Worm (Caenorhabditis elegans) whole organism, L4 larva: Measurements from ENCODE around the gene knl-3.
A peak's percentile ranks its signal among the peaks of the same experiment; 100 is the strongest.

Experiments used
- F49E8.2 ChIP-seq: sonication (generic microtip); optimal IDR thresholded peaks from 2 replicates; lab custom pipeline; 2016; ENCODE audit warnings: missing compliant biosample characterization, mild to moderate bottlenecking, missing genetic modification characterization, borderline replicate concordance
- T26A8.4 ChIP-seq: fragments of 200-800 bp; sonication (Bioruptor generic); IDR thresholded peaks from 2 replicates; pipeline ENCODE4 v1.3.6; 2022; ENCODE audit warnings: missing genetic modification characterization, missing compliant biosample characterization
- ZK546.5 ChIP-seq, 2 experiments: sonication (generic microtip); optimal IDR thresholded peaks; 2 replicates each; lab custom pipeline; 2017; ENCODE audit warnings: missing biosample characterization in 2 of 2, missing genetic modification characterization in 2 of 2
- aha-1 ChIP-seq: fragments of 150-350 bp; peaks from one replicate; lab custom pipeline; 2014; ENCODE audit warnings: missing biosample characterization, missing genetic modification characterization
- ceh-62 ChIP-seq: sonication (generic microtip); optimal IDR thresholded peaks from 2 replicates; lab custom pipeline; 2017; ENCODE audit warnings: missing biosample characterization, missing genetic modification characterization
- ctbp-1 ChIP-seq: fragments of 200-800 bp; sonication (Bioruptor generic); IDR thresholded peaks from 2 replicates; pipeline ENCODE4 v1.3.6; 2022; ENCODE audit warnings: missing genetic modification reagents, missing genetic modification characterization, missing compliant biosample characterization
- dpl-1 ChIP-seq: fragments of 150-350 bp; optimal IDR thresholded peaks from 2 replicates; lab custom pipeline; 2014; ENCODE audit warnings: missing biosample characterization, missing genetic modification reagents, missing genetic modification characterization
- dve-1 ChIP-seq: sonication (generic microtip); optimal IDR thresholded peaks from 2 replicates; lab custom pipeline; 2017; ENCODE audit warnings: antibody characterized with exemption, mild to moderate bottlenecking, missing genetic modification characterization, missing compliant biosample characterization; ENCODE audit not compliant: insufficient read depth
- gei-8 ChIP-seq: fragments of 200-800 bp; sonication (Bioruptor generic); optimal IDR thresholded peaks from 2 replicates; lab custom pipeline; 2018; ENCODE audit warnings: mild to moderate bottlenecking, missing genetic modification characterization, missing compliant biosample characterization
- hlh-30 ChIP-seq: sonication (generic microtip); optimal IDR thresholded peaks from 2 replicates; lab custom pipeline; 2017; ENCODE audit warnings: antibody characterized with exemption, mild to moderate bottlenecking, missing genetic modification characterization, missing compliant biosample characterization; ENCODE audit not compliant: insufficient read depth
- jun-1 ChIP-seq: fragments of 150-350 bp; optimal IDR thresholded peaks from 2 replicates; lab custom pipeline; 2014; ENCODE audit warnings: missing biosample characterization, missing genetic modification reagents, missing genetic modification characterization
- lin-38 ChIP-seq: fragments of 200-800 bp; sonication (Bioruptor generic); IDR thresholded peaks from 2 replicates; pipeline ENCODE4 v1.3.6; 2022; ENCODE audit warnings: missing genetic modification reagents, missing genetic modification characterization, missing compliant biosample characterization
- mes-2 ChIP-seq: sonication (generic microtip); optimal IDR thresholded peaks from 2 replicates; lab custom pipeline; 2016; ENCODE audit warnings: missing genotype, mild to moderate bottlenecking, missing genetic modification characterization, missing compliant biosample characterization; ENCODE audit not compliant: poor library complexity, severe bottlenecking
- nhr-28 ChIP-seq: fragments of 150-350 bp; optimal IDR thresholded peaks from 2 replicates; lab custom pipeline; 2014; ENCODE audit warnings: missing biosample characterization, missing genetic modification characterization
- nhr-41 ChIP-seq: fragments of 200-800 bp; sonication (Bioruptor generic); IDR thresholded peaks from 2 replicates; pipeline ENCODE4 v1.3.6; 2022; ENCODE audit warnings: missing genetic modification reagents, missing genetic modification characterization, missing compliant biosample characterization
- rbr-2 ChIP-seq: sonication (generic microtip); optimal IDR thresholded peaks from 2 replicates; lab custom pipeline; 2016; ENCODE audit warnings: missing genotype, missing genetic modification characterization, missing compliant biosample characterization
- unc-130 ChIP-seq: sonication (generic microtip); optimal IDR thresholded peaks from 2 replicates; lab custom pipeline; 2016; ENCODE audit warnings: missing genetic modification reagents, missing genetic modification characterization, missing compliant biosample characterization

Gene knl-3

ce11 chrV:1918030-1918559, 49.1 kb downstream of the knl-3 start, which contains the start of gene Y32G9A.2:
Gene Y32G9A.2 (plus strand): TSS chrV:1918509.
- TF ChIP-seq dpl-1 (GFP tag; lab: Kevin White, UChicago) = peak; percentile 34
- TF ChIP-seq nhr-41 (GFP tag; lab: Robert Waterston, UW) = no peak
- TF ChIP-seq rbr-2 (tag; lab: Kevin White, UChicago) = no peak
- no peak for TF ChIP-seq gei-8 (GFP tag; lab: Kevin White, UChicago)
- peak; percentile 89 for TF ChIP-seq aha-1 (tag; lab: Kevin White, UChicago)
- TF ChIP-seq lin-38 (GFP tag; lab: Robert Waterston, UW) = peak; percentile 94
- no peak for TF ChIP-seq unc-130 (GFP tag; lab: Kevin White, UChicago)
- peak; percentile 15 for TF ChIP-seq hlh-30 (tag; lab: Kevin White, UChicago)
- TF ChIP-seq ZK546.5 (tag; optimal IDR thresholded peaks at IDR 0.05; lab: Kevin White, UChicago) = no peak
- peak; percentile 42 for TF ChIP-seq F49E8.2 (tag; lab: Kevin White, UChicago)
- no peak for TF ChIP-seq ceh-62
- peak; percentile 52 for TF ChIP-seq nhr-28 (tag; lab: Kevin White, UChicago)
- TF ChIP-seq, all 104 proteins: peak for 6

ce11 chrV:1920105-1920504, 51.1 kb downstream of the knl-3 start, which contains the start of gene Y32G9A.12:
Gene Y32G9A.12 (minus strand): TSS chrV:1920205.
- TF ChIP-seq ceh-62 (no peak), T26A8.4 (GFP tag; lab: Robert Waterston, UW) (no peak), jun-1 (tag; lab: Kevin White, UChicago) (no peak), ctbp-1 (no peak), dve-1 (tag; lab: Kevin White, UChicago) (no peak), dpl-1 (GFP tag; lab: Kevin White, UChicago) (no peak), mes-2 (tag; lab: Kevin White, UChicago) (no peak)
- TF ChIP-seq, all 104 proteins: peak for 0
